Fruit fly (Drosophila melanogaster): ENCODE results near the gene Cyp313a2.

DNA sequence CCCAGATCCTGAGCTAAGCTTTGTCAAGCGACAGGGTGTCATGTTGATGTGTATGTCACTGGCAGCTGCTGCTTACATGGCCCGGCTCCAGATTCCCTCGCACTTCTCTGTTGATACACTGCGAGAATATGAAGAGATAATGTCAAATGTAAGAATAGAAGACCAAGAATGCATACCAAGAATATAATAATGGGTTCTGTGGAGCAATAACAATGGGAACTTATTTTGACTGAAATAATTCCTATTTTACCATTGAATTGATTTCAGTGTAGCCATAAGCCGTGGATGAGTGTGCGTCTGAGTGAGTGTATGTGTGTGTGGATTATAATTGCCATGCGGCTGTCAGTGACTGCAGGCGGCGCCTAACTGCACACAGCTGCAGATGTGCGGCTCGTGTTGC, 40.6 kb downstream of the Cyp313a2 start:
- TF ChIP-seq Dll (optimal IDR thresholded peaks at IDR 0.05) (no peak), CG8478 (optimal IDR thresholded peaks at IDR 0.05) (no peak), pan (optimal IDR thresholded peaks at IDR 0.05) (no peak), usp (GFP tag; optimal IDR thresholded peaks at IDR 0.05) (no peak), psq (optimal IDR thresholded peaks at IDR 0.05) (no peak)

Data from whole organism.